Worm (Caenorhabditis elegans): ENCODE results near the gene mtq-2.
"Not testable (repeated sequence)": the region's sequence is repeated elsewhere in the genome, so short reads cannot be mapped to it uniquely, and the experiment has no call there.

ce11 chrII:2224916-2225315 is 35.7 kb upstream of the mtq-2 start:
- not testable (repeated sequence) for TF ChIP-seq tab-1 (GFP tag; IDR thresholded peaks at IDR 0.05); med-1 (GFP tag; optimal IDR thresholded peaks at IDR 0.05; ENCODE audit: insufficient read depth); cog-1 (tag; optimal IDR thresholded peaks at IDR 0.05); ref-1 (GFP tag; conservative IDR thresholded peaks at IDR 0.05); klf-2 (GFP tag; conservative IDR thresholded peaks at IDR 0.05); ztf-23 (GFP tag; IDR thresholded peaks at IDR 0.05); ztf-29 (GFP tag; IDR thresholded peaks at IDR 0.05); flt-1 (GFP tag; IDR thresholded peaks at IDR 0.05)
- TF ChIP-seq T22C8.4 (GFP tag; IDR thresholded peaks at IDR 0.05) = peak; percentile 58; the same call in 1 of the 2 replicates

All from whole organism, midembryonic.